Fruit fly (Drosophila melanogaster) whole organism, embryonic: Measurements from ENCODE around the gene Pex7.

Source experiments
- Atf3 ChIP-seq: fragments of 200-800 bp; sonication (Bioruptor generic); optimal IDR thresholded peaks from 3 replicates; lab custom pipeline; 2016; ENCODE audit warnings: missing biosample characterization, missing genetic modification characterization
- Bdp1 ChIP-seq: fragments of 200-800 bp; sonication (Bioruptor generic); optimal IDR thresholded peaks from 3 replicates; lab custom pipeline; 2016; ENCODE audit warnings: missing biosample characterization, missing genetic modification characterization
- CG10209 ChIP-seq: fragments of 200-800 bp; sonication (Bioruptor generic); optimal IDR thresholded peaks from 3 replicates; lab custom pipeline; 2017; ENCODE audit warnings: missing biosample characterization, mild to moderate bottlenecking, missing genetic modification characterization, missing genetic modification reagents
- CG10321 ChIP-seq: fragments of 200-800 bp; sonication (Bioruptor generic); IDR thresholded peaks from 2 replicates; pipeline ENCODE4 v1.3.6; 2022; ENCODE audit warnings: missing biosample characterization, missing genetic modification characterization
- CG11247 ChIP-seq: fragments of 200-800 bp; sonication (Bioruptor generic); IDR thresholded peaks from 2 replicates; pipeline ENCODE4 v1.3.6; 2022; ENCODE audit warnings: missing biosample characterization, missing genetic modification characterization
- CG12219 ChIP-seq: fragments of 200-800 bp; sonication (Bioruptor generic); optimal IDR thresholded peaks from 3 replicates; lab custom pipeline; 2018; ENCODE audit warnings: missing biosample characterization, mild to moderate bottlenecking, missing genetic modification characterization
- CG12744 ChIP-seq: fragments of 200-800 bp; sonication (Bioruptor generic); optimal IDR thresholded peaks from 2 replicates; lab custom pipeline; 2016; ENCODE audit warnings: missing biosample characterization, missing genetic modification characterization
- CG14441 ChIP-seq: fragments of 200-800 bp; sonication (Bioruptor generic); IDR thresholded peaks from 2 replicates; pipeline ENCODE4 v1.3.6; 2022; ENCODE audit warnings: missing biosample characterization, missing genetic modification characterization
- CG15269 ChIP-seq: fragments of 200-800 bp; sonication (Bioruptor generic); optimal IDR thresholded peaks from 2 replicates; lab custom pipeline; 2018; ENCODE audit warnings: missing biosample characterization, mild to moderate bottlenecking, missing genetic modification characterization, moderate library complexity
- CG15479 ChIP-seq: fragments of 200-800 bp; sonication (Bioruptor generic); optimal IDR thresholded peaks from 3 replicates; lab custom pipeline; 2019; ENCODE audit warnings: missing biosample characterization, mild to moderate bottlenecking, missing genetic modification characterization, moderate library complexity
- CG15601 ChIP-seq: fragments of 200-800 bp; sonication (Bioruptor generic); optimal IDR thresholded peaks from 3 replicates; lab custom pipeline; 2019; ENCODE audit warnings: missing biosample characterization, mild to moderate bottlenecking, missing genetic modification characterization, moderate library complexity
- CG16779 ChIP-seq: fragments of 200-800 bp; sonication (Bioruptor generic); IDR thresholded peaks from 2 replicates; pipeline ENCODE4 v1.3.6; 2022; ENCODE audit warnings: missing biosample characterization, missing genetic modification characterization
- CG17568 ChIP-seq: fragments of 200-800 bp; sonication (Bioruptor generic); optimal IDR thresholded peaks from 2 replicates; lab custom pipeline; 2018; ENCODE audit warnings: missing biosample characterization, mild to moderate bottlenecking, missing genetic modification characterization, moderate library complexity
- CG3163 ChIP-seq: fragments of 200-800 bp; sonication (Bioruptor generic); optimal IDR thresholded peaks from 3 replicates; lab custom pipeline; 2016; ENCODE audit warnings: missing biosample characterization, missing genetic modification characterization
- CG33213 ChIP-seq: fragments of 200-800 bp; sonication (Bioruptor generic); optimal IDR thresholded peaks from 3 replicates; lab custom pipeline; 2016; ENCODE audit warnings: missing biosample characterization, missing genetic modification characterization
- CG3995 ChIP-seq: fragments of 200-800 bp; sonication (Bioruptor generic); optimal IDR thresholded peaks from 3 replicates; lab custom pipeline; 2016; ENCODE audit warnings: missing biosample characterization, missing genetic modification characterization
- CG4707 ChIP-seq: fragments of 200-800 bp; sonication (Bioruptor generic); optimal IDR thresholded peaks from 2 replicates; lab custom pipeline; 2018; ENCODE audit warnings: missing biosample characterization, mild to moderate bottlenecking, missing genetic modification characterization, moderate library complexity
- CG4820 ChIP-seq: fragments of 200-800 bp; sonication (Bioruptor generic); optimal IDR thresholded peaks from 3 replicates; lab custom pipeline; 2016; ENCODE audit warnings: missing biosample characterization, missing genetic modification characterization
- CG6689 ChIP-seq: fragments of 200-800 bp; sonication (Bioruptor generic); IDR thresholded peaks from 2 replicates; pipeline ENCODE4 v1.3.6; 2022; ENCODE audit warnings: missing biosample characterization, missing genetic modification characterization
- CG6854 ChIP-seq: fragments of 200-800 bp; sonication (Bioruptor generic); optimal IDR thresholded peaks from 3 replicates; lab custom pipeline; 2017; ENCODE audit warnings: missing biosample characterization, mild to moderate bottlenecking, missing genetic modification characterization
- CG7963 ChIP-seq: fragments of 200-800 bp; sonication (Bioruptor generic); IDR thresholded peaks from 3 replicates; pipeline ENCODE4 v1.3.6; 2022; ENCODE audit warnings: missing biosample characterization, missing genetic modification characterization; ENCODE audit not compliant: partially characterized antibody
- CG9797 ChIP-seq: fragments of 200-800 bp; sonication (Bioruptor generic); optimal IDR thresholded peaks from 3 replicates; lab custom pipeline; 2018; ENCODE audit warnings: missing biosample characterization, mild to moderate bottlenecking, missing genetic modification characterization
- Chrac-16 ChIP-seq: fragments of 200-800 bp; sonication (Bioruptor generic); optimal IDR thresholded peaks from 3 replicates; lab custom pipeline; 2016; ENCODE audit warnings: missing biosample characterization, missing genetic modification characterization
- Dbx ChIP-seq: fragments of 200-800 bp; sonication (Bioruptor generic); IDR thresholded peaks from 3 replicates; pipeline ENCODE4 v1.3.6; 2022; ENCODE audit warnings: missing biosample characterization, missing genetic modification characterization
- Dip2 ChIP-seq: fragments of 200-800 bp; sonication (Bioruptor generic); IDR thresholded peaks from 2 replicates; pipeline ENCODE4 v1.3.6; 2022; ENCODE audit warnings: missing biosample characterization, missing genetic modification characterization
- E2f1 ChIP-seq: fragments of 200-800 bp; sonication (Bioruptor generic); IDR thresholded peaks from 2 replicates; pipeline ENCODE4 v1.3.6; 2022; ENCODE audit warnings: missing biosample characterization, missing genetic modification characterization
- E2f2 ChIP-seq: fragments of 200-800 bp; sonication (Bioruptor generic); IDR thresholded peaks from 2 replicates; pipeline ENCODE4 v1.3.6; 2022; ENCODE audit warnings: missing biosample characterization, missing genetic modification characterization
- Fer1 ChIP-seq: fragments of 200-800 bp; sonication (Bioruptor generic); optimal IDR thresholded peaks from 2 replicates; lab custom pipeline; 2017; ENCODE audit warnings: missing biosample characterization, mild to moderate bottlenecking, missing genetic modification characterization
- Hmr ChIP-seq: fragments of 200-800 bp; sonication (Bioruptor generic); optimal IDR thresholded peaks from 3 replicates; lab custom pipeline; 2017; ENCODE audit warnings: mild to moderate bottlenecking, missing biosample characterization, missing genetic modification reagents, missing genetic modification characterization
- Kr ChIP-seq: fragments of 200-800 bp; sonication (Bioruptor generic); optimal IDR thresholded peaks from 2 replicates; lab custom pipeline; 2017; ENCODE audit warnings: missing biosample characterization, mild to moderate bottlenecking, missing genetic modification characterization
- Meics ChIP-seq: fragments of 200-800 bp; sonication (Bioruptor generic); optimal IDR thresholded peaks from 2 replicates; lab custom pipeline; 2017; ENCODE audit warnings: missing biosample characterization, mild to moderate bottlenecking, missing genetic modification characterization
- Nf-YC ChIP-seq: fragments of 200-800 bp; optimal IDR thresholded peaks from 3 replicates; lab custom pipeline; 2019; ENCODE audit warnings: missing biosample characterization, mild to moderate bottlenecking, missing genetic modification characterization, moderate library complexity
- Sin3A ChIP-seq: fragments of >200 bp; optimal IDR thresholded peaks from 2 replicates; lab custom pipeline; 2018
- Sry-δ ChIP-seq: fragments of 200-800 bp; sonication (Bioruptor generic); optimal IDR thresholded peaks from 2 replicates; lab custom pipeline; 2016; ENCODE audit warnings: missing biosample characterization, missing genetic modification characterization
- chif ChIP-seq, 2 experiments: fragments of 200-800 bp; sonication (Bioruptor generic); optimal IDR thresholded peaks; 3 replicates each; lab custom pipeline; 2016; ENCODE audit warnings: missing biosample characterization in 2 of 2, missing genetic modification characterization in 2 of 2
- chinmo ChIP-seq: fragments of 200-800 bp; sonication (Bioruptor generic); IDR thresholded peaks from 4 replicates; pipeline ENCODE4 v1.3.6; 2022; ENCODE audit warnings: missing biosample characterization, missing genetic modification characterization; ENCODE audit not compliant: partially characterized antibody
- ci ChIP-seq: fragments of 200-800 bp; sonication (Bioruptor generic); IDR thresholded peaks from 3 replicates; pipeline ENCODE4 v1.3.6; 2022; ENCODE audit warnings: missing biosample characterization, missing genetic modification characterization
- gro ChIP-seq: fragments of 200-800 bp; sonication (Bioruptor generic); optimal IDR thresholded peaks from 2 replicates; lab custom pipeline; 2016; ENCODE audit warnings: missing biosample characterization, missing genetic modification characterization
- ham ChIP-seq: fragments of 200-800 bp; sonication (Bioruptor generic); IDR thresholded peaks from 2 replicates; pipeline ENCODE4 v1.3.6; 2022; ENCODE audit warnings: missing biosample characterization, missing genetic modification characterization
- ind ChIP-seq: fragments of 200-800 bp; sonication (Bioruptor generic); optimal IDR thresholded peaks from 3 replicates; lab custom pipeline; 2016; ENCODE audit warnings: missing biosample characterization, missing genetic modification characterization
- luna ChIP-seq: fragments of 200-800 bp; sonication (Bioruptor generic); optimal IDR thresholded peaks from 2 replicates; lab custom pipeline; 2016; ENCODE audit warnings: missing biosample characterization, missing genetic modification characterization
- odd ChIP-seq: fragments of 200-800 bp; sonication (Bioruptor generic); optimal IDR thresholded peaks from 2 replicates; lab custom pipeline; 2017; ENCODE audit warnings: missing biosample characterization, mild to moderate bottlenecking, missing genetic modification characterization
- pho ChIP-seq: fragments of 200-800 bp; sonication (Bioruptor generic); optimal IDR thresholded peaks from 2 replicates; lab custom pipeline; 2016; ENCODE audit warnings: missing biosample characterization, missing genetic modification characterization
- pum ChIP-seq: fragments of 200-800 bp; sonication (Bioruptor generic); optimal IDR thresholded peaks from 2 replicates; lab custom pipeline; 2016; ENCODE audit warnings: missing biosample characterization, missing genetic modification characterization
- ranshi ChIP-seq: fragments of 200-800 bp; sonication (Bioruptor generic); IDR thresholded peaks from 2 replicates; pipeline ENCODE4 v1.3.6; 2022; ENCODE audit warnings: missing biosample characterization, missing genetic modification characterization
- sens-2 ChIP-seq: fragments of 200-800 bp; sonication (Bioruptor generic); IDR thresholded peaks from 2 replicates; pipeline ENCODE4 v1.3.6; 2022; ENCODE audit warnings: missing biosample characterization, missing genetic modification characterization
- sna ChIP-seq: fragments of 200-800 bp; sonication (Bioruptor generic); IDR thresholded peaks from 2 replicates; pipeline ENCODE4 v1.3.6; 2022; ENCODE audit warnings: missing biosample characterization, missing genetic modification characterization; ENCODE audit not compliant: partially characterized antibody
- unpg ChIP-seq: fragments of 200-800 bp; sonication (Bioruptor generic); optimal IDR thresholded peaks from 3 replicates; lab custom pipeline; 2018; ENCODE audit warnings: missing biosample characterization, mild to moderate bottlenecking, missing genetic modification characterization, moderate library complexity
- vfl ChIP-seq: fragments of 200-800 bp; sonication (Bioruptor generic); optimal IDR thresholded peaks from 2 replicates; lab custom pipeline; 2016; ENCODE audit warnings: missing biosample characterization, missing genetic modification characterization

Pex7 gene

DNA sequence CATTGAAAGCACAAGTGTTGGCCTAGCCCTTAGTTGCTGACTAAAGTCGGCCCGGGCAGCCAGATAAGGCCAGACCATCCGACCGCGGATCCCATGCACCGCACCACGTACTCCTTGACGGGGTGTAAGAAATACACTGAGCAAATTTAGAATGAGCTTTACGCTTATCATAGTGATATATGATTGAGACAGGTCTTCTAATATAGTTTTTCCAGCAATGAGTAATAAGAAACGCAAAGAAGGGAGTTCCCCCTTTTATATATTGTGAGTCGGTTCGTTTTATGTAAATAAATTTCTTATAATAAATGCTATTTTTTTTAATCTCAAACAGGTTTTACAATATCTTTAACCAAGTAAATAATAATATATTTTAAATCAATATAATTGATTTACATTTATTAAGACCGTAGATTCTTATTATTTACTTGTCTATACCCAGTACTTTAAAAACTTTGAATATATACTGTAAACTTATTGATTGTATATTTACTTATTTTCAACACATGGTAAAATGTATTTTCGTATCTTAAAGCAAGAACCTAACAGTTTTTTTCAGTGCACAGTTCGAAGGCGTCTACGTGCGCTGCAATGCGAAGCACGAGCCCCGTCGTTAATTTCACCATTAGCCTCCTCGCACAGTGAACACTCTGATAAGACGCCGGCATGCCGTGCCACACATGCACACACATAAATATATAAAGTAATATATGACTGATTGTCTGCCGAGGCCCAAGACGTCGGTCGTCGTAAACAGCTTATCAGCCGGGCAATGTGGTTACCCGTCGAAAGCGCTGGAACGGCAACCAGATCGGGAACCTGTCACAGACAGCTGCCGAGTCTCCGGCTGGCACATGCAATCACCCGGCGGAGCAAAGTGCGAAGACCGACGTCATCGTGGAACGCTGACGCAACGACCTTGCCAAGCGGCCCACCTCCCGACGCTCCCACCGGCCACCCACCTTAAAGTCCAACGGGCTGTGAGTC is 45.2 kb downstream of the Pex7 start (continued):
- TF ChIP-seq luna (GFP tag; lab: Kevin White, UChicago) (no peak), Kr (GFP tag; lab: Kevin White, UChicago) (no peak), E2f1 (GFP tag; lab: Robert Waterston, UW) (no peak), CG14441 (GFP tag; lab: Robert Waterston, UW) (peak; percentile 38; the same call in 1 of the 2 replicates), Atf3 (GFP tag; lab: Kevin White, UChicago) (no peak), CG15269 (tag; lab: Kevin White, UChicago) (peak; percentile 53), Chrac-16 (GFP tag; lab: Kevin White, UChicago) (peak; percentile 29), Dip2 (GFP tag; lab: Robert Waterston, UW) (no peak), CG9797 (GFP tag; lab: Kevin White, UChicago) (no peak), CG12219 (no peak), ci (peak; percentile 60; the same call in 2 of the 3 replicates), CG10209 (GFP tag; lab: Kevin White, UChicago) (peak; percentile 66), CG3995 (GFP tag; lab: Kevin White, UChicago) (no peak), CG4707 (GFP tag; lab: Kevin White, UChicago) (no peak), ind (peak; percentile 41), CG6689 (GFP tag; lab: Robert Waterston, UW) (no peak), CG17568 (no peak), ham (GFP tag; lab: Robert Waterston, UW) (no peak), sens-2 (GFP tag; lab: Robert Waterston, UW) (no peak), CG15601 (tag; lab: Kevin White, UChicago) (no peak), E2f2 (GFP tag; lab: Robert Waterston, UW) (0 out of 2 replicates have a peak, but pooled peaks have one; percentile 21), ranshi (GFP tag; lab: Robert Waterston, UW) (0 out of 2 replicates have a peak, but pooled peaks have one; percentile 21), pho (no peak), sna (GFP tag; lab: Robert Waterston, UW) (no peak), CG33213 (GFP tag; lab: Kevin White, UChicago) (no peak), CG10321 (GFP tag; lab: Robert Waterston, UW) (no peak), chinmo (peak; percentile 85; the same call in 3 of the 4 replicates), chif (GFP tag; optimal IDR thresholded peaks at IDR 0.05; lab: Kevin White, UChicago) (no peak), Sry-δ (no peak), CG11247 (peak; percentile 31; the same call in 1 of the 2 replicates), CG6854 (peak; percentile 10), vfl (GFP tag; lab: Kevin White, UChicago) (no peak), Dbx (no peak), Bdp1 (no peak), CG7963 (GFP tag; lab: Robert Waterston, UW) (no peak), CG12744 (GFP tag; lab: Kevin White, UChicago) (no peak), Sin3A (no peak), unpg (GFP tag; lab: Kevin White, UChicago) (peak; percentile 4), Hmr (GFP tag; lab: Kevin White, UChicago) (peak; percentile 40), Meics (GFP tag; lab: Kevin White, UChicago) (peak; percentile 70), CG16779 (GFP tag; lab: Robert Waterston, UW) (no peak), CG15479 (GFP tag; lab: Kevin White, UChicago) (no peak), pum (no peak), gro (GFP tag; lab: Kevin White, UChicago) (no peak), Fer1 (GFP tag; lab: Kevin White, UChicago) (no peak), Nf-YC (tag; lab: Kevin White, UChicago) (peak; percentile 47), odd (GFP tag; lab: Kevin White, UChicago) (peak; percentile 19), CG4820 (GFP tag; lab: Kevin White, UChicago) (peak; percentile 33), CG3163 (GFP tag; lab: Kevin White, UChicago) (no peak)
